Worm (Caenorhabditis elegans) whole organism, L4 larva: ENCODE data around the gene clec-217.

Experiments used
- ZK546.5 ChIP-seq, 2 experiments: sonication (generic microtip); optimal IDR thresholded peaks; 2 replicates each; lab custom pipeline; 2017; ENCODE audit warnings: missing biosample characterization in 2 of 2, missing genetic modification characterization in 2 of 2
- ces-1 ChIP-seq: fragments of 150-350 bp; sonication (generic microtip); optimal IDR thresholded peaks from 4 replicates; lab custom pipeline; 2014; ENCODE audit warnings: missing biosample characterization, missing genetic modification reagents, missing genetic modification characterization
- dpl-1 ChIP-seq: fragments of 150-350 bp; optimal IDR thresholded peaks from 2 replicates; lab custom pipeline; 2014; ENCODE audit warnings: missing biosample characterization, missing genetic modification reagents, missing genetic modification characterization
- hif-1 ChIP-seq, 2 experiments: sonication (generic microtip); optimal IDR thresholded peaks; 2 replicates each; lab custom pipeline; 2016 to 2017; ENCODE audit warnings: missing compliant biosample characterization in 2 of 2, missing genetic modification characterization in 2 of 2, missing genetic modification reagents in 2 of 2, missing genotype in 2 of 2, mild to moderate bottlenecking in 1 of 2
- hlh-30 ChIP-seq: sonication (generic microtip); optimal IDR thresholded peaks from 2 replicates; lab custom pipeline; 2017; ENCODE audit warnings: antibody characterized with exemption, mild to moderate bottlenecking, missing genetic modification characterization, missing compliant biosample characterization; ENCODE audit not compliant: insufficient read depth
- nhr-77 ChIP-seq: fragments of 150-350 bp; optimal IDR thresholded peaks from 2 replicates; lab custom pipeline; 2014; ENCODE audit warnings: missing biosample characterization, missing genetic modification characterization
- saeg-2 ChIP-seq: fragments of 200-800 bp; sonication (Bioruptor generic); IDR thresholded peaks from 2 replicates; pipeline ENCODE4 v1.3.6; 2022; ENCODE audit warnings: missing genetic modification reagents, missing genetic modification characterization, missing compliant biosample characterization

- TF ChIP-seq dpl-1 (GFP tag; lab: Kevin White, UChicago) (peak; percentile 21), nhr-77 (tag; lab: Kevin White, UChicago) (peak; percentile 50), saeg-2 (GFP tag; lab: Robert Waterston, UW) (no peak), hif-1 (tag; optimal IDR thresholded peaks at IDR 0.05; lab: Kevin White, UChicago) (no peak), ZK546.5 (tag; optimal IDR thresholded peaks at IDR 0.05; lab: Kevin White, UChicago) (no peak), hlh-30 (tag; lab: Kevin White, UChicago) (peak; percentile 95), ces-1 (no peak)
These were observed 24.9 kb upstream of the clec-217 start, which contains the start of the genes natb-1 and abhd-12 for ce11 chrV:7983381-7984052.
